Fruit fly (Drosophila melanogaster): ENCODE results near the gene AnxB10.

Gene AnxB10

dm6 chrX:20159679-20160140, 13.6 kb downstream of the AnxB10 start, which contains the start of gene Rab35 (continued):
- TF ChIP-seq exex (tag; optimal IDR thresholded peaks at IDR 0.05) (no peak), Sry-δ (GFP tag; optimal IDR thresholded peaks at IDR 0.05) (peak; percentile 92), CHES-1-like (GFP tag; optimal IDR thresholded peaks at IDR 0.05) (no peak), Sry-β (GFP tag; optimal IDR thresholded peaks at IDR 0.05) (no peak), CG9727 (GFP tag; optimal IDR thresholded peaks at IDR 0.05) (no peak), CG3065 (GFP tag; optimal IDR thresholded peaks at IDR 0.05) (no peak), CoRest (tag; optimal IDR thresholded peaks at IDR 0.05) (peak; percentile 30), Rx (GFP tag; IDR thresholded peaks at IDR 0.05) (no peak), CG1792 (GFP tag; optimal IDR thresholded peaks at IDR 0.05) (no peak), CG12744 (GFP tag; optimal IDR thresholded peaks at IDR 0.05) (no peak), CG30020 (tag; optimal IDR thresholded peaks at IDR 0.05) (peak; percentile 68), Nf-YC (tag; optimal IDR thresholded peaks at IDR 0.05) (no peak), slp2 (GFP tag; optimal IDR thresholded peaks at IDR 0.05) (no peak), CG9437 (GFP tag; optimal IDR thresholded peaks at IDR 0.05) (no peak), CG15269 (tag; optimal IDR thresholded peaks at IDR 0.05) (no peak), Hr3 (GFP tag; optimal IDR thresholded peaks at IDR 0.05) (no peak), CG10147 (GFP tag; optimal IDR thresholded peaks at IDR 0.05) (peak; percentile 24), CG32772 (GFP tag; IDR thresholded peaks at IDR 0.05) (no peak), scrt (GFP tag; optimal IDR thresholded peaks at IDR 0.05) (no peak), ap (GFP tag; IDR thresholded peaks at IDR 0.05) (no peak), GATAe (GFP tag; conservative IDR thresholded peaks at IDR 0.05) (no peak), CG12071 (GFP tag; optimal IDR thresholded peaks at IDR 0.05) (no peak), zen2 (GFP tag; IDR thresholded peaks at IDR 0.05; ENCODE audit: partially characterized antibody) (peak; percentile 90), CG14860 (GFP tag; IDR thresholded peaks at IDR 0.05; ENCODE audit: partially characterized antibody) (peak; percentile 93), sqz (GFP tag; optimal IDR thresholded peaks at IDR 0.05) (no peak), CG18262 (tag; optimal IDR thresholded peaks at IDR 0.05) (no peak), Poxn (GFP tag; IDR thresholded peaks at IDR 0.05) (no peak), dmrt11E (tag; optimal IDR thresholded peaks at IDR 0.05) (no peak), pho (GFP tag; optimal IDR thresholded peaks at IDR 0.05) (no peak), br (optimal IDR thresholded peaks at IDR 0.05) (no peak), D19B (GFP tag; optimal IDR thresholded peaks at IDR 0.05) (no peak), BtbVII (GFP tag; optimal IDR thresholded peaks at IDR 0.05) (no peak), sob (GFP tag; IDR thresholded peaks at IDR 0.05) (peak; percentile 5; the same call in 1 of the 2 replicates), vnd (GFP tag; IDR thresholded peaks at IDR 0.05; ENCODE audit: partially characterized antibody) (peak; percentile 94), stwl (tag; optimal IDR thresholded peaks at IDR 0.05) (peak; percentile 54), eve (GFP tag; optimal IDR thresholded peaks at IDR 0.05) (no peak), Scr (GFP tag; IDR thresholded peaks at IDR 0.05; ENCODE audit: partially characterized antibody) (peak; percentile 96), Ssrp (tag; optimal IDR thresholded peaks at IDR 0.05) (no peak), CG11398 (GFP tag; optimal IDR thresholded peaks at IDR 0.05) (no peak), CG12659 (GFP tag; optimal IDR thresholded peaks at IDR 0.05) (peak; percentile 31), tgo (GFP tag; IDR thresholded peaks at IDR 0.05) (no peak), CG14441 (GFP tag; IDR thresholded peaks at IDR 0.05) (no peak), az2 (GFP tag; optimal IDR thresholded peaks at IDR 0.05) (peak; percentile 5), dpn (GFP tag; optimal IDR thresholded peaks at IDR 0.05) (no peak), cwo (GFP tag; optimal IDR thresholded peaks at IDR 0.05) (no peak), gsb (GFP tag; IDR thresholded peaks at IDR 0.05) (no peak), CG11247 (GFP tag; IDR thresholded peaks at IDR 0.05) (no peak), trem (tag; optimal IDR thresholded peaks at IDR 0.05) (peak; percentile 65), Ravus (GFP tag; IDR thresholded peaks at IDR 0.05) (no peak), gsb-n (tag; optimal IDR thresholded peaks at IDR 0.05) (no peak), BEAF-32 (GFP tag; optimal IDR thresholded peaks at IDR 0.05) (peak; percentile 96)

Data from whole organism, embryonic.